Worm (Caenorhabditis elegans) whole organism, L4/young adult: ENCODE data around the gene fbxb-40.

ENCODE experiments used
- W03F9.2 ChIP-seq: fragments of 150-350 bp; optimal IDR thresholded peaks from 2 replicates; lab custom pipeline; 2014; ENCODE audit warnings: missing biosample characterization, missing genetic modification characterization
- dao-5 ChIP-seq: sonication (generic microtip); optimal IDR thresholded peaks from 2 replicates; lab custom pipeline; 2016; ENCODE audit warnings: missing genotype, missing genetic modification characterization, moderate library complexity, missing compliant biosample characterization

- TF ChIP-seq W03F9.2 (tag; lab: Kevin White, UChicago) (no peak), dao-5 (tag; lab: Kevin White, UChicago) (no peak)
Observed at ce11 chrII:1082859-1083258, 33.1 kb upstream of the fbxb-40 start, which contains the start of gene K02E7.1.
